Worm (Caenorhabditis elegans) whole organism, mixed stage, embryonic: ENCODE measurements around the gene slc-36.1.

Source experiments
- M03D4.4 ChIP-seq: sonication (generic microtip); optimal IDR thresholded peaks from 2 replicates; lab custom pipeline; 2017; ENCODE audit warnings: mild to moderate bottlenecking, missing genetic modification characterization, missing compliant biosample characterization
- bed-3 ChIP-seq: fragments of 200-800 bp; sonication (Bioruptor generic); optimal IDR thresholded peaks from 3 replicates; lab custom pipeline; 2018; ENCODE audit warnings: mild to moderate bottlenecking, missing genetic modification characterization, moderate library complexity, missing compliant biosample characterization
- blmp-1 ChIP-seq: fragments of 150-350 bp; optimal IDR thresholded peaks from 2 replicates; lab custom pipeline; 2014; ENCODE audit warnings: missing biosample characterization, missing genetic modification characterization
- ceh-39 ChIP-seq: fragments of 150-350 bp; optimal IDR thresholded peaks from 2 replicates; lab custom pipeline; 2014; ENCODE audit warnings: missing biosample characterization, missing genetic modification characterization
- ces-1 ChIP-seq: fragments of 150-350 bp; optimal IDR thresholded peaks from 2 replicates; lab custom pipeline; 2014; ENCODE audit warnings: missing biosample characterization, missing genetic modification reagents, missing genetic modification characterization
- drap-1 ChIP-seq: fragments of 200-800 bp; sonication (Bioruptor generic); optimal IDR thresholded peaks from 3 replicates; lab custom pipeline; 2018; ENCODE audit warnings: mild to moderate bottlenecking, missing genetic modification characterization, missing compliant biosample characterization
- elt-1 ChIP-seq: sonication (generic microtip); optimal IDR thresholded peaks from 2 replicates; lab custom pipeline; 2017; ENCODE audit warnings: missing genetic modification characterization, mild to moderate bottlenecking, missing compliant biosample characterization, antibody characterized with exemption, moderate library complexity, borderline replicate concordance; ENCODE audit not compliant: insufficient read depth
- elt-3 ChIP-seq: fragments of 150-350 bp; optimal IDR thresholded peaks from 2 replicates; lab custom pipeline; 2014; ENCODE audit warnings: missing biosample characterization, missing genetic modification characterization
- flh-1 ChIP-seq: fragments of 200-800 bp; sonication (Bioruptor generic); optimal IDR thresholded peaks from 2 replicates; lab custom pipeline; 2018; ENCODE audit warnings: mild to moderate bottlenecking, missing genetic modification characterization, moderate library complexity, missing compliant biosample characterization
- ham-2 ChIP-seq: fragments of 200-800 bp; sonication (Bioruptor generic); optimal IDR thresholded peaks from 2 replicates; lab custom pipeline; 2018; ENCODE audit warnings: mild to moderate bottlenecking, missing genetic modification characterization, missing compliant biosample characterization
- hlh-1 ChIP-seq: fragments of 150-350 bp; optimal IDR thresholded peaks from 2 replicates; lab custom pipeline; 2014; ENCODE audit warnings: missing biosample characterization, missing genetic modification reagents, missing genetic modification characterization
- lin-13 ChIP-seq: fragments of 150-350 bp; optimal IDR thresholded peaks from 2 replicates; lab custom pipeline; 2014; ENCODE audit warnings: missing biosample characterization, missing genetic modification characterization
- lsy-2 ChIP-seq: fragments of 150-350 bp; optimal IDR thresholded peaks from 2 replicates; lab custom pipeline; 2014; ENCODE audit warnings: missing biosample characterization, missing genetic modification characterization
- mab-5 ChIP-seq: fragments of 150-350 bp; optimal IDR thresholded peaks from 2 replicates; lab custom pipeline; 2014; ENCODE audit warnings: missing biosample characterization, missing genetic modification characterization
- mep-1 ChIP-seq: fragments of 150-350 bp; optimal IDR thresholded peaks from 2 replicates; lab custom pipeline; 2017; ENCODE audit warnings: missing biosample characterization, missing genetic modification reagents, missing genetic modification characterization, inconsistent platforms
- mls-2 ChIP-seq: sonication (generic microtip); optimal IDR thresholded peaks from 2 replicates; lab custom pipeline; 2016; ENCODE audit warnings: mild to moderate bottlenecking, missing genetic modification characterization, moderate library complexity, missing compliant biosample characterization
- nhr-12 ChIP-seq: fragments of 150-350 bp; optimal IDR thresholded peaks from 2 replicates; lab custom pipeline; 2014; ENCODE audit warnings: missing biosample characterization, missing genetic modification characterization
- nhr-2 ChIP-seq: fragments of 150-350 bp; optimal IDR thresholded peaks from 2 replicates; lab custom pipeline; 2014; ENCODE audit warnings: missing biosample characterization, missing genetic modification characterization
- nhr-237 ChIP-seq: fragments of 150-350 bp; optimal IDR thresholded peaks from 2 replicates; lab custom pipeline; 2014; ENCODE audit warnings: missing biosample characterization, missing genetic modification characterization
- nhr-28 ChIP-seq: fragments of 150-350 bp; optimal IDR thresholded peaks from 2 replicates; lab custom pipeline; 2014; ENCODE audit warnings: missing biosample characterization, missing genetic modification characterization
- nhr-76 ChIP-seq: sonication (generic microtip); optimal IDR thresholded peaks from 2 replicates; lab custom pipeline; 2017; ENCODE audit warnings: missing biosample characterization, missing genetic modification characterization
- pha-4 ChIP-seq: fragments of 150-350 bp; optimal IDR thresholded peaks from 2 replicates; lab custom pipeline; 2018; ENCODE audit warnings: missing biosample characterization, missing genetic modification reagents, missing genetic modification characterization
- sem-2 ChIP-seq: fragments of 200-800 bp; sonication (Bioruptor generic); optimal IDR thresholded peaks from 2 replicates; lab custom pipeline; 2018; ENCODE audit warnings: mild to moderate bottlenecking, missing genetic modification characterization, missing compliant biosample characterization
- snpc-4 ChIP-seq: fragments of 150-350 bp; optimal IDR thresholded peaks from 2 replicates; lab custom pipeline; 2014; ENCODE audit warnings: missing biosample characterization, missing genetic modification characterization
- sptf-1 ChIP-seq: sonication (generic microtip); optimal IDR thresholded peaks from 2 replicates; lab custom pipeline; 2017; ENCODE audit warnings: mild to moderate bottlenecking, missing genetic modification characterization, moderate library complexity, missing compliant biosample characterization
- tbx-8 ChIP-seq: fragments of 200-800 bp; sonication (Bioruptor generic); optimal IDR thresholded peaks from 2 replicates; lab custom pipeline; 2018; ENCODE audit warnings: mild to moderate bottlenecking, missing genetic modification characterization, moderate library complexity, missing compliant biosample characterization
- unc-120 ChIP-seq: sonication (generic microtip); optimal IDR thresholded peaks from 2 replicates; lab custom pipeline; 2017; ENCODE audit warnings: missing genetic modification characterization, missing compliant biosample characterization; ENCODE audit not compliant: poor library complexity, severe bottlenecking
- unc-39 ChIP-seq: fragments of 150-350 bp; optimal IDR thresholded peaks from 2 replicates; lab custom pipeline; 2014; ENCODE audit warnings: missing biosample characterization, missing genetic modification characterization
- unc-62 ChIP-seq: fragments of 150-350 bp; optimal IDR thresholded peaks from 2 replicates; lab custom pipeline; 2014; ENCODE audit warnings: missing biosample characterization, missing genetic modification reagents, missing genetic modification characterization
- zip-8 ChIP-seq: fragments of 150-350 bp; optimal IDR thresholded peaks from 2 replicates; lab custom pipeline; 2014; ENCODE audit warnings: missing biosample characterization, missing genetic modification characterization
- ztf-11 ChIP-seq: fragments of 150-350 bp; optimal IDR thresholded peaks from 2 replicates; lab custom pipeline; 2014; ENCODE audit warnings: missing biosample characterization, missing genetic modification characterization

slc-36.1 gene

DNA sequence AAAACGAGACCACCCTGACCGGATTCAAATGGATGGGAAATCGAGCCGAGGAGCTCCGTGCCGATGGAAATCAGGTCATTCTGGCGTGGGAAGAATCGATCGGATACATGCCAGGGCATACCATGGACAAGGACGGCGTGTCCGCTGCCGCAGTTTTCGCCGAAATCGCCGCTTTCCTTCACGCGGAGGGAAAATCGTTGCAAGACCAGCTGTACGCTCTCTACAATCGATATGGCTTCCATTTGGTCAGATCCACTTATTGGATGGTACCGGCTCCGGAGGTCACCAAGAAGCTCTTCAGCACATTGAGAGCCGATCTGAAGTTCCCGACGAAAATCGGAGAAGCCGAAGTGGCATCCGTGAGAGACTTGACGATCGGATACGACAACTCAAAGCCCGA, 5.3 kb upstream of the slc-36.1 start:
- no peak for TF ChIP-seq mep-1 (tag; lab: Kevin White, UChicago)
- TF ChIP-seq elt-1 (tag; lab: Kevin White, UChicago) = no peak
- no peak for TF ChIP-seq mab-5
- TF ChIP-seq drap-1 = no peak
- TF ChIP-seq flh-1 (GFP tag; lab: Kevin White, UChicago) = no peak
- no peak for TF ChIP-seq M03D4.4 (tag; lab: Kevin White, UChicago)
- TF ChIP-seq sptf-1 (tag; lab: Kevin White, UChicago) = no peak
- TF ChIP-seq nhr-28 = no peak
- TF ChIP-seq ceh-39 (tag; lab: Kevin White, UChicago) = no peak
- TF ChIP-seq lin-13 (tag; lab: Kevin White, UChicago) = no peak

DNA sequence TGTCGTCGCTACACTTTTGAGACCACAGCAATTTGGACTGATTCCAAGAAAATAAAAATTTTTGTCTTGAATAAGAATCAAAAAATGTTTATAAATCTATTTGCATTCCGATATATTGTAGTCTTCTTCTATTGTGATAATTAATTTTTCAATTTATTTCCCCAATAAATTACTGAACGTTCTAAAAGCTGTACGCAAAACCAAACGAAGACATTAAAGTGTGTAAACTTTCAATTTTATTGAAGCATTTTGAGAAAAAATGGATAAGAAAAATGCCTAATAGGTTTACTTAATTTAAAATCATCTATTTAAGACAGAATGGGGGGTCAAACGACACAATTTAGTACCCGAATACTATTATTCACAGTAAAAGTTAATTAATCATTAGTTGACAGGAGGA, 4.7 kb upstream of the slc-36.1 start:
- TF ChIP-seq elt-1 (tag; lab: Kevin White, UChicago) = no peak
- no peak for TF ChIP-seq tbx-8
- TF ChIP-seq unc-62 (GFP tag; lab: Kevin White, UChicago) = no peak
- no peak for TF ChIP-seq nhr-2 (tag; lab: Kevin White, UChicago)
- TF ChIP-seq blmp-1 = no peak
- no peak for TF ChIP-seq drap-1
- TF ChIP-seq elt-3 (tag; lab: Kevin White, UChicago) = no peak
- TF ChIP-seq sem-2 (GFP tag; lab: Kevin White, UChicago) = no peak
- no peak for TF ChIP-seq nhr-12 (tag; lab: Kevin White, UChicago)
- TF ChIP-seq nhr-76 = no peak
- TF ChIP-seq mab-5 = no peak
- no peak for TF ChIP-seq sptf-1 (tag; lab: Kevin White, UChicago)
- TF ChIP-seq ceh-39 (tag; lab: Kevin White, UChicago) = no peak
- TF ChIP-seq unc-39 = no peak
- TF ChIP-seq nhr-28 = no peak
- no peak for TF ChIP-seq hlh-1
- no peak for TF ChIP-seq lsy-2 (tag; lab: Kevin White, UChicago)
- no peak for TF ChIP-seq pha-4 (tag; lab: Kevin White, UChicago)
- TF ChIP-seq bed-3 = no peak

DNA sequence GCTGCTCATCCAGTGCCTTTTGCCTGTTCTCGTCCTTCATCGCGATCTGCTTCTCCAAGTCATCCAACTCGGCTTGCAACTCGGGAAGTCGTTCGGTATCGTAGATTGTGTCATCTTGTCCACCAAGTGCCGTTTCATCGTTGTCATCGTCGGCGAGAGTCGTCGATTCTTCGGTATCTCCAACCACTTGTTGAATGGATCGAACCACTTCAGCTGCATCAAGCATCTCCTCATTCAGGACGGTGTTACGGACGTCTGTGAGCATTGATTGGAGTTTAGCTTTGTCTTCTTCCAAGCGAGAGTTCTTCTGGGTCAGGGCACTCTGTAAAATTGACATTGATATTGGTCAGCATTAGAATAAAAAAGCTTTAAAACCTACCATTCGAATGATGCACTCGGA, 1.8 kb upstream of the slc-36.1 start:
- TF ChIP-seq mls-2 (tag; lab: Kevin White, UChicago) = no peak
- TF ChIP-seq snpc-4 = no peak
- TF ChIP-seq mep-1 (tag; lab: Kevin White, UChicago) = no peak
- TF ChIP-seq drap-1 = no peak
- TF ChIP-seq pha-4 (tag; lab: Kevin White, UChicago) = no peak
- no peak for TF ChIP-seq bed-3
- TF ChIP-seq, all 35 proteins: peak for 0

- TF ChIP-seq nhr-76 = no peak
- TF ChIP-seq nhr-2 (tag; lab: Kevin White, UChicago) = no peak
- TF ChIP-seq nhr-237 (tag; lab: Kevin White, UChicago) = peak; percentile 14
- no peak for TF ChIP-seq sem-2 (GFP tag; lab: Kevin White, UChicago)
- no peak for TF ChIP-seq zip-8
- TF ChIP-seq nhr-28 = no peak
- TF ChIP-seq unc-120 (tag; lab: Kevin White, UChicago) = no peak
- TF ChIP-seq, all 35 proteins: peak for 1
These were observed 3.2 kb downstream of the slc-36.1 start for ce11 chrIII:13310552-13310951.

ce11 chrIII:13313788-13314187, 6.5 kb downstream of the slc-36.1 start, which contains the start of gene Y43F4B.10:
Y43F4B.10 (plus strand) TSS chrIII:13314068.
- no peak for TF ChIP-seq unc-62 (GFP tag; lab: Kevin White, UChicago)
- TF ChIP-seq lsy-2 (tag; lab: Kevin White, UChicago) = peak; percentile 25
- peak; percentile 79 for TF ChIP-seq ceh-39 (tag; lab: Kevin White, UChicago)
- peak; percentile 24 for TF ChIP-seq nhr-237 (tag; lab: Kevin White, UChicago)
- no peak for TF ChIP-seq ham-2
- no peak for TF ChIP-seq ztf-11 (tag; lab: Kevin White, UChicago)
- TF ChIP-seq tbx-8 = no peak
- peak; percentile 28 for TF ChIP-seq mep-1 (tag; lab: Kevin White, UChicago)
- no peak for TF ChIP-seq bed-3
- TF ChIP-seq elt-3 (tag; lab: Kevin White, UChicago) = no peak
- TF ChIP-seq nhr-76 = no peak
- TF ChIP-seq ces-1 (GFP tag; lab: Kevin White, UChicago) = peak; percentile 65
- no peak for TF ChIP-seq flh-1 (GFP tag; lab: Kevin White, UChicago)
